Fruit fly (Drosophila melanogaster): Measurements from ENCODE around the gene CG13857.

DNA sequence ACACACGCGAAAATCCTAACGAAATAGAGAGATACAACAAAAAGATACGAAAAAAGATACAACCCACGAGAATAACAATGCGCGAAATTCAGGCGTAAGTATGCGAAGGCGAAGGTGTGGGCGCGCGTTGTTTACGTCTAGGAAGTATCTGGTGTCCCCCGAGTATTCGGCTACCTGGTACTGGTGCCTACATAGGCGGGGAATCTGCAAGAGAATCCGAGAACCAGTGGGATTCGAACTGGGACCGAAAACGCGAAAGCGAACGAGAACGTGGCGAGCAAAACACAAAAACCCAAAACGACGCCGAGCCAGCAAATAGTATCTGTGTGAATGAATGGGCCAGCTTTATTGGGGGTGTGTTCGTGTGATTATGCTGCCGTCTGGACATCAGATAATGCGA lies 3.8 kb downstream of the CG13857 start:
- TF ChIP-seq ovo (GFP tag; optimal IDR thresholded peaks at IDR 0.05) (no peak), CG11617 (GFP tag; optimal IDR thresholded peaks at IDR 0.05) (no peak), toe (GFP tag; optimal IDR thresholded peaks at IDR 0.05) (no peak), CG33017 (tag; optimal IDR thresholded peaks at IDR 0.05) (no peak), CG12768 (GFP tag; optimal IDR thresholded peaks at IDR 0.05) (no peak), CG7045 (GFP tag; optimal IDR thresholded peaks at IDR 0.05) (no peak), kay (GFP tag; ENCODE audit: borderline replicate concordance) (no peak), CG1620 (GFP tag; optimal IDR thresholded peaks at IDR 0.05) (no peak), bab1 (GFP tag; optimal IDR thresholded peaks at IDR 0.05) (no peak), CG14711 (tag; optimal IDR thresholded peaks at IDR 0.05) (no peak), pad (GFP tag; optimal IDR thresholded peaks at IDR 0.05) (no peak), cic (GFP tag; optimal IDR thresholded peaks at IDR 0.05) (no peak), Hr96 (GFP tag; optimal IDR thresholded peaks at IDR 0.05) (no peak)

Data from whole organism, adult.